Worm (Caenorhabditis elegans): ENCODE results near the gene K10H10.4.

The K10H10.4 gene

ce11 chrII:14497848-14498247, 2.4 kb upstream of the K10H10.4 start, which contains the start of gene dhs-8:
dhs-8 (plus strand) TSS chrII:14498026.
- no peak for TF ChIP-seq let-526 (GFP tag; IDR thresholded peaks at IDR 0.05)
- no peak for TF ChIP-seq unc-62 (GFP tag; optimal IDR thresholded peaks at IDR 0.05)
- no peak for TF ChIP-seq ama-1 (optimal IDR thresholded peaks at IDR 0.05)
- no peak for TF ChIP-seq ama-1 (GFP tag; optimal IDR thresholded peaks at IDR 0.05)
- no peak for TF ChIP-seq attf-5 (GFP tag; optimal IDR thresholded peaks at IDR 0.05)
- TF ChIP-seq sdz-38 (tag; optimal IDR thresholded peaks at IDR 0.05) = no peak
- TF ChIP-seq snpc-3.4 (tag; optimal IDR thresholded peaks at IDR 0.05) = no peak
- no peak for TF ChIP-seq bed-2 (GFP tag; IDR thresholded peaks at IDR 0.05)
- no peak for TF ChIP-seq F52B5.7 (tag; optimal IDR thresholded peaks at IDR 0.05)
- TF ChIP-seq F22D6.2 (tag; optimal IDR thresholded peaks at IDR 0.05) = no peak
- no peak for TF ChIP-seq ekl-4 (GFP tag; IDR thresholded peaks at IDR 0.05)
- no peak for TF ChIP-seq nhr-179 (tag; optimal IDR thresholded peaks at IDR 0.05)
- TF ChIP-seq K11D2.4 (GFP tag; IDR thresholded peaks at IDR 0.05) = no peak
- no peak for TF ChIP-seq tlf-1 (GFP tag; optimal IDR thresholded peaks at IDR 0.05)
- no peak for TF ChIP-seq F57A8.1 (GFP tag; optimal IDR thresholded peaks at IDR 0.05)

ce11 chrII:14501447-14501846, 1.2 kb downstream of the K10H10.4 start, which contains the start of gene K10H10.5:
K10H10.5 (plus strand) TSS chrII:14501747.
- TF ChIP-seq nhr-120 (GFP tag; IDR thresholded peaks at IDR 0.05) (no peak), mxl-1 (tag; optimal IDR thresholded peaks at IDR 0.05) (no peak), F55B11.4 (tag; optimal IDR thresholded peaks at IDR 0.05; ENCODE audit: borderline replicate concordance, insufficient read depth) (no peak), madf-3 (GFP tag; IDR thresholded peaks at IDR 0.05) (no peak)

ce11 chrII:14502997-14503396, 2.8 kb downstream of the K10H10.4 start, which contains the start of gene K10H10.6:
K10H10.6 (plus strand) TSS chrII:14503297.
- TF ChIP-seq hmg-1.2 (GFP tag; IDR thresholded peaks at IDR 0.05) (peak; percentile 42; the same call in 1 of the 2 replicates), nhr-179 (tag; optimal IDR thresholded peaks at IDR 0.05) (no peak)

ce11 chrII:14506245-14506644, 6.0 kb downstream of the K10H10.4 start, which contains the start of gene K10H10.12:
K10H10.12 (minus strand) TSS chrII:14506345.
- no peak for TF ChIP-seq T26A5.8 (tag; optimal IDR thresholded peaks at IDR 0.05)
- TF ChIP-seq die-1 (tag; optimal IDR thresholded peaks at IDR 0.05) = no peak
- no peak for TF ChIP-seq akir-1 (GFP tag; optimal IDR thresholded peaks at IDR 0.05)
- TF ChIP-seq B0019.2 (GFP tag; conservative IDR thresholded peaks at IDR 0.05) = no peak
- TF ChIP-seq nhr-80 (tag; optimal IDR thresholded peaks at IDR 0.05) = no peak
- no peak for TF ChIP-seq lin-35 (GFP tag; optimal IDR thresholded peaks at IDR 0.05)
- no peak for TF ChIP-seq F37B4.10 (GFP tag; IDR thresholded peaks at IDR 0.05)
- TF ChIP-seq gei-17 (GFP tag; optimal IDR thresholded peaks at IDR 0.05) = no peak
- no peak for TF ChIP-seq ccch-3 (GFP tag; optimal IDR thresholded peaks at IDR 0.05)
- no peak for TF ChIP-seq nhr-27 (tag; optimal IDR thresholded peaks at IDR 0.05)
- no peak for TF ChIP-seq tbp1 (GFP tag; optimal IDR thresholded peaks at IDR 0.05)
- no peak for TF ChIP-seq ceh-79 (tag; optimal IDR thresholded peaks at IDR 0.05)

ce11 chrII:14507563-14507962, 7.3 kb downstream of the K10H10.4 start, which contains the start of the genes K10H10.7 and K10H10.10:
K10H10.7 (minus strand) TSS chrII:14507663.
K10H10.10 (plus strand) TSS chrII:14507766.
- no peak for TF ChIP-seq bed-1 (GFP tag; IDR thresholded peaks at IDR 0.05)
- TF ChIP-seq madf-8 (GFP tag; conservative IDR thresholded peaks at IDR 0.05) = no peak
- no peak for TF ChIP-seq cebp-1 (GFP tag; IDR thresholded peaks at IDR 0.05)
- TF ChIP-seq cebp-1 (tag; optimal IDR thresholded peaks at IDR 0.05) = no peak
